Worm (Caenorhabditis elegans) whole organism, young adult: ENCODE measurements around the gene C52E2.4.

ENCODE experiments used
- F23B12.7 ChIP-seq: sonication (generic microtip); optimal IDR thresholded peaks from 2 replicates; lab custom pipeline; 2017; ENCODE audit warnings: missing genetic modification characterization, mild to moderate bottlenecking, missing compliant biosample characterization, antibody characterized with exemption, moderate library complexity; ENCODE audit not compliant: insufficient read depth
- Y67H2A.10 ChIP-seq: fragments of 200-800 bp; sonication (Bioruptor generic); conservative IDR thresholded peaks from 2 replicates; pipeline ENCODE4 v1.3.6; 2022; ENCODE audit warnings: missing genetic modification reagents, missing genetic modification characterization, missing compliant biosample characterization
- ama-1 ChIP-seq, 3 experiments: fragments of 150-350 bp in 1 of 3; sonication (generic microtip) in 2 of 3; optimal IDR thresholded peaks; 2 replicates each; lab custom pipeline; 2014 to 2018; ENCODE audit warnings: missing biosample characterization in 2 of 3, missing genetic modification characterization in 2 of 3, missing genetic modification reagents in 2 of 3
- attf-6 ChIP-seq: fragments of 200-800 bp; sonication (Bioruptor generic); IDR thresholded peaks from 2 replicates; pipeline ENCODE4 v1.3.6; 2022; ENCODE audit warnings: missing genetic modification reagents, missing genetic modification characterization, missing compliant biosample characterization
- ceh-27 ChIP-seq: fragments of 200-800 bp; sonication (Bioruptor generic); optimal IDR thresholded peaks from 2 replicates; lab custom pipeline; 2018; ENCODE audit warnings: mild to moderate bottlenecking, missing genetic modification characterization, moderate library complexity, missing compliant biosample characterization
- efl-1 ChIP-seq: fragments of 150-350 bp; optimal IDR thresholded peaks from 2 replicates; lab custom pipeline; 2014; ENCODE audit warnings: missing biosample characterization, missing genetic modification reagents, missing genetic modification characterization
- let-607 ChIP-seq, 2 experiments: fragments of 200-800 bp in 1 of 2; sonication (Bioruptor generic) in 1 of 2; sonication (generic microtip) in 1 of 2; optimal IDR thresholded peaks; 2 replicates each; lab custom pipeline; 2016 to 2018; ENCODE audit warnings: mild to moderate bottlenecking in 2 of 2, missing compliant biosample characterization in 2 of 2, missing genetic modification characterization in 2 of 2, moderate library complexity in 2 of 2, missing genotype in 1 of 2
- lin-26 ChIP-seq: fragments of 200-800 bp; sonication (Bioruptor generic); IDR thresholded peaks from 2 replicates; pipeline ENCODE4 v1.3.6; 2022; ENCODE audit warnings: missing genetic modification reagents, missing genetic modification characterization, missing compliant biosample characterization
- lsy-27 ChIP-seq: sonication (generic microtip); optimal IDR thresholded peaks from 2 replicates; lab custom pipeline; 2017; ENCODE audit warnings: missing genetic modification characterization, mild to moderate bottlenecking, missing compliant biosample characterization, antibody characterized with exemption, missing genotype, borderline replicate concordance; ENCODE audit not compliant: insufficient read depth
- nhr-90 ChIP-seq: sonication (generic microtip); optimal IDR thresholded peaks from 2 replicates; lab custom pipeline; 2016; ENCODE audit warnings: missing genotype, mild to moderate bottlenecking, missing genetic modification characterization, missing compliant biosample characterization
- unc-62 ChIP-seq: fragments of 150-350 bp; optimal IDR thresholded peaks from 2 replicates; lab custom pipeline; 2014; ENCODE audit warnings: missing biosample characterization, missing genetic modification reagents, missing genetic modification characterization
- ztf-6 ChIP-seq: fragments of 200-800 bp; sonication (Bioruptor generic); IDR thresholded peaks from 2 replicates; pipeline ENCODE4 v1.3.6; 2022; ENCODE audit warnings: missing genetic modification reagents, missing genetic modification characterization, missing compliant biosample characterization

- TF ChIP-seq ama-1 (optimal IDR thresholded peaks at IDR 0.05; lab: Kevin White, UChicago) (no peak), ama-1 (GFP tag; optimal IDR thresholded peaks at IDR 0.05; lab: Kevin White, UChicago) (no peak), efl-1 (GFP tag; lab: Kevin White, UChicago) (no peak), let-607 (tag; optimal IDR thresholded peaks at IDR 0.05; lab: Kevin White, UChicago) (no peak), lin-26 (GFP tag; lab: Robert Waterston, UW) (no peak), unc-62 (GFP tag; lab: Kevin White, UChicago) (no peak), nhr-90 (no peak), ztf-6 (GFP tag; lab: Robert Waterston, UW) (no peak), F23B12.7 (tag; lab: Kevin White, UChicago) (no peak), ceh-27 (GFP tag; lab: Kevin White, UChicago) (no peak), Y67H2A.10 (no peak), lsy-27 (tag; lab: Kevin White, UChicago) (no peak), attf-6 (GFP tag; lab: Robert Waterston, UW) (no peak)
These were observed 21.3 kb downstream of the C52E2.4 start, which contains the start of gene C16C4.17 for ce11 chrII:1864278-1864677.
